Fruit fly (Drosophila melanogaster) whole organism, embryonic: ENCODE data around the gene Rpn12.

Experiments
- Atf3 ChIP-seq: fragments of 200-800 bp; sonication (Bioruptor generic); optimal IDR thresholded peaks from 3 replicates; lab custom pipeline; 2016; ENCODE audit warnings: missing biosample characterization, missing genetic modification characterization
- B-H2 ChIP-seq: fragments of 200-800 bp; sonication (Bioruptor generic); optimal IDR thresholded peaks from 2 replicates; lab custom pipeline; 2018; ENCODE audit warnings: missing biosample characterization, mild to moderate bottlenecking, missing genetic modification characterization
- Bdp1 ChIP-seq: fragments of 200-800 bp; sonication (Bioruptor generic); optimal IDR thresholded peaks from 3 replicates; lab custom pipeline; 2016; ENCODE audit warnings: missing biosample characterization, missing genetic modification characterization
- Bteb2 ChIP-seq: fragments of 200-800 bp; sonication (Bioruptor generic); optimal IDR thresholded peaks from 2 replicates; lab custom pipeline; 2016; ENCODE audit warnings: missing biosample characterization, missing genetic modification characterization
- CG10543 ChIP-seq: fragments of 200-800 bp; sonication (Bioruptor generic); optimal IDR thresholded peaks from 3 replicates; lab custom pipeline; 2017; ENCODE audit warnings: missing biosample characterization, mild to moderate bottlenecking, missing genetic modification characterization, moderate library complexity
- CG16863 ChIP-seq: fragments of 200-800 bp; sonication (Bioruptor generic); optimal IDR thresholded peaks from 3 replicates; lab custom pipeline; 2016; ENCODE audit warnings: missing biosample characterization, missing genetic modification characterization
- CG18011 ChIP-seq: fragments of 200-800 bp; sonication (Bioruptor generic); optimal IDR thresholded peaks from 2 replicates; lab custom pipeline; 2017; ENCODE audit warnings: missing biosample characterization, missing genetic modification characterization, mild to moderate bottlenecking, moderate library complexity, missing genotype
- CG18599 ChIP-seq: fragments of 200-800 bp; sonication (Bioruptor generic); optimal IDR thresholded peaks from 3 replicates; lab custom pipeline; 2017; ENCODE audit warnings: missing biosample characterization, missing genetic modification characterization, mild to moderate bottlenecking, moderate library complexity, missing genetic modification reagents
- CG18619 ChIP-seq: fragments of 200-800 bp; sonication (Bioruptor generic); optimal IDR thresholded peaks from 3 replicates; lab custom pipeline; 2017; ENCODE audit warnings: missing biosample characterization, mild to moderate bottlenecking, missing genetic modification characterization
- CG2120 ChIP-seq: fragments of 200-800 bp; sonication (Bioruptor generic); optimal IDR thresholded peaks from 3 replicates; lab custom pipeline; 2016; ENCODE audit warnings: missing biosample characterization, missing genetic modification characterization
- CG2875 ChIP-seq: fragments of 200-800 bp; sonication (Bioruptor generic); optimal IDR thresholded peaks from 2 replicates; lab custom pipeline; 2017; ENCODE audit warnings: missing biosample characterization, mild to moderate bottlenecking, missing genetic modification characterization, missing genetic modification reagents
- CG4404 ChIP-seq: fragments of 200-800 bp; sonication (Bioruptor generic); IDR thresholded peaks from 2 replicates; pipeline ENCODE4 v1.3.6; 2022; ENCODE audit warnings: missing biosample characterization, missing genetic modification characterization
- CG5180 ChIP-seq: fragments of 200-800 bp; sonication (Bioruptor generic); optimal IDR thresholded peaks from 3 replicates; lab custom pipeline; 2017; ENCODE audit warnings: missing biosample characterization, missing genetic modification characterization, mild to moderate bottlenecking, moderate library complexity, missing genetic modification reagents
- CG6765 ChIP-seq: fragments of 200-800 bp; sonication (Bioruptor generic); optimal IDR thresholded peaks from 3 replicates; lab custom pipeline; 2017; ENCODE audit warnings: missing biosample characterization, mild to moderate bottlenecking, missing genetic modification characterization
- CG6791 ChIP-seq: fragments of 200-800 bp; sonication (Bioruptor generic); IDR thresholded peaks from 3 replicates; pipeline ENCODE4 v1.3.6; 2022; ENCODE audit warnings: missing biosample characterization, missing genetic modification characterization; ENCODE audit not compliant: partially characterized antibody
- CG7839 ChIP-seq: fragments of 200-800 bp; sonication (Bioruptor generic); optimal IDR thresholded peaks from 3 replicates; lab custom pipeline; 2018; ENCODE audit warnings: missing biosample characterization, mild to moderate bottlenecking, missing genetic modification characterization, moderate library complexity
- Deaf1 ChIP-seq: fragments of 200-800 bp; optimal IDR thresholded peaks from 3 replicates; lab custom pipeline; 2019; ENCODE audit warnings: missing biosample characterization, mild to moderate bottlenecking, missing genetic modification characterization, moderate library complexity
- HmgZ ChIP-seq: fragments of 200-800 bp; sonication (Bioruptor generic); optimal IDR thresholded peaks from 2 replicates; lab custom pipeline; 2018; ENCODE audit warnings: missing biosample characterization, mild to moderate bottlenecking, missing genetic modification characterization
- Hr3 ChIP-seq: fragments of 200-800 bp; sonication (Bioruptor generic); optimal IDR thresholded peaks from 3 replicates; lab custom pipeline; 2016; ENCODE audit warnings: missing biosample characterization, missing genetic modification characterization
- Lpt ChIP-seq: fragments of >200 bp; optimal IDR thresholded peaks from 2 replicates; lab custom pipeline; 2018; ENCODE audit warnings: missing biosample characterization, missing genetic modification characterization
- Max ChIP-seq: fragments of 200-800 bp; sonication (Bioruptor generic); optimal IDR thresholded peaks from 2 replicates; lab custom pipeline; 2016; ENCODE audit warnings: missing biosample characterization, mild to moderate bottlenecking, missing genetic modification characterization
- Oaz ChIP-seq: fragments of 200-800 bp; sonication (Bioruptor generic); IDR thresholded peaks from 2 replicates; pipeline ENCODE4 v1.3.6; 2022; ENCODE audit warnings: missing biosample characterization, missing genetic modification characterization
- Poxn ChIP-seq: fragments of 200-800 bp; sonication (Bioruptor generic); IDR thresholded peaks from 2 replicates; pipeline ENCODE4 v1.3.6; 2022; ENCODE audit warnings: missing biosample characterization, missing genetic modification characterization
- Rfx ChIP-seq: fragments of 200-800 bp; sonication (Bioruptor generic); IDR thresholded peaks from 2 replicates; pipeline ENCODE4 v1.3.6; 2022; ENCODE audit warnings: missing biosample characterization, missing genetic modification characterization
- Spps ChIP-seq: fragments of 200-800 bp; sonication (Bioruptor generic); optimal IDR thresholded peaks from 2 replicates; lab custom pipeline; 2018; ENCODE audit warnings: missing biosample characterization, mild to moderate bottlenecking, missing genetic modification characterization
- TFAM ChIP-seq: fragments of 200-800 bp; sonication (Bioruptor generic); optimal IDR thresholded peaks from 2 replicates; lab custom pipeline; 2017; ENCODE audit warnings: missing biosample characterization, missing genetic modification characterization, inconsistent platforms
- Vsx1 ChIP-seq: fragments of 200-800 bp; sonication (Bioruptor generic); optimal IDR thresholded peaks from 2 replicates; lab custom pipeline; 2017; ENCODE audit warnings: missing biosample characterization, mild to moderate bottlenecking, missing genetic modification characterization, missing genetic modification reagents
- amos ChIP-seq: fragments of 200-800 bp; sonication (Bioruptor generic); IDR thresholded peaks from 2 replicates; pipeline ENCODE4 v1.3.6; 2022; ENCODE audit warnings: missing biosample characterization, missing genetic modification characterization; ENCODE audit not compliant: partially characterized antibody
- br ChIP-seq: fragments of >200 bp; optimal IDR thresholded peaks from 2 replicates; lab custom pipeline; 2017
- cas ChIP-seq: fragments of 200-800 bp; sonication (Bioruptor generic); IDR thresholded peaks from 2 replicates; pipeline ENCODE4 v1.3.6; 2022; ENCODE audit warnings: missing biosample characterization, missing genetic modification characterization
- cato ChIP-seq: fragments of 200-800 bp; sonication (Bioruptor generic); optimal IDR thresholded peaks from 2 replicates; lab custom pipeline; 2016; ENCODE audit warnings: missing biosample characterization, missing genetic modification characterization, borderline replicate concordance
- cwo ChIP-seq: fragments of 200-800 bp; sonication (Bioruptor generic); optimal IDR thresholded peaks from 3 replicates; lab custom pipeline; 2017; ENCODE audit warnings: missing biosample characterization, missing genetic modification characterization, mild to moderate bottlenecking, moderate library complexity, missing genetic modification reagents
- dan ChIP-seq: fragments of 200-800 bp; sonication (Bioruptor generic); IDR thresholded peaks from 2 replicates; pipeline ENCODE4 v1.3.6; 2022; ENCODE audit warnings: missing biosample characterization, missing genetic modification characterization
- esg ChIP-seq: fragments of 200-800 bp; sonication (Bioruptor generic); conservative IDR thresholded peaks from 2 replicates; pipeline ENCODE4 v1.3.6; 2022; ENCODE audit warnings: missing biosample characterization, missing genetic modification characterization
- grau ChIP-seq: fragments of 200-800 bp; optimal IDR thresholded peaks from 3 replicates; lab custom pipeline; 2019; ENCODE audit warnings: missing biosample characterization, mild to moderate bottlenecking, missing genetic modification characterization, moderate library complexity
- grn ChIP-seq: fragments of 200-800 bp; sonication (Bioruptor generic); optimal IDR thresholded peaks from 3 replicates; lab custom pipeline; 2017; ENCODE audit warnings: missing biosample characterization, missing genetic modification characterization
- gsb ChIP-seq: fragments of 200-800 bp; sonication (Bioruptor generic); IDR thresholded peaks from 2 replicates; pipeline ENCODE4 v1.3.6; 2022; ENCODE audit warnings: missing biosample characterization, missing genetic modification characterization
- h ChIP-seq: fragments of >200 bp; optimal IDR thresholded peaks from 2 replicates; lab custom pipeline; 2017
- kay ChIP-seq: fragments of 200-800 bp; sonication (Bioruptor generic); optimal IDR thresholded peaks from 2 replicates; lab custom pipeline; 2016; ENCODE audit warnings: missing biosample characterization, missing genetic modification characterization
- knrl ChIP-seq: fragments of 200-800 bp; sonication (Bioruptor generic); IDR thresholded peaks from 3 replicates; pipeline ENCODE4 v1.3.6; 2022; ENCODE audit warnings: missing biosample characterization, missing genetic modification characterization; ENCODE audit not compliant: partially characterized antibody
- lbe ChIP-seq: fragments of 200-800 bp; sonication (Bioruptor generic); optimal IDR thresholded peaks from 2 replicates; lab custom pipeline; 2016; ENCODE audit warnings: missing biosample characterization, mild to moderate bottlenecking, missing genetic modification characterization
- nmo ChIP-seq: fragments of 200-800 bp; sonication (Bioruptor generic); optimal IDR thresholded peaks from 2 replicates; lab custom pipeline; 2018; ENCODE audit warnings: missing biosample characterization, mild to moderate bottlenecking, missing genetic modification characterization, moderate library complexity
- ranshi ChIP-seq: fragments of 200-800 bp; sonication (Bioruptor generic); IDR thresholded peaks from 2 replicates; pipeline ENCODE4 v1.3.6; 2022; ENCODE audit warnings: missing biosample characterization, missing genetic modification characterization
- salm ChIP-seq: fragments of 200-800 bp; sonication (Bioruptor generic); optimal IDR thresholded peaks from 2 replicates; lab custom pipeline; 2018; ENCODE audit warnings: missing biosample characterization, mild to moderate bottlenecking, missing genetic modification characterization
- sens ChIP-seq: fragments of 200-800 bp; sonication (Bioruptor generic); peaks from one replicate; lab custom pipeline; 2016; ENCODE audit warnings: missing biosample characterization, missing genetic modification characterization
- slou ChIP-seq: fragments of 200-800 bp; sonication (Bioruptor generic); optimal IDR thresholded peaks from 3 replicates; lab custom pipeline; 2016; ENCODE audit warnings: missing biosample characterization, missing genetic modification characterization
- ssp ChIP-seq: fragments of 200-800 bp; sonication (Bioruptor generic); IDR thresholded peaks from 2 replicates; pipeline ENCODE4 v1.3.6; 2022; ENCODE audit warnings: missing biosample characterization, missing genetic modification characterization
- tna ChIP-seq: fragments of 200-800 bp; sonication (Bioruptor generic); IDR thresholded peaks from 2 replicates; pipeline ENCODE4 v1.3.6; 2022; ENCODE audit warnings: missing biosample characterization, missing genetic modification characterization; ENCODE audit not compliant: partially characterized antibody
- toy ChIP-seq: fragments of 200-800 bp; sonication (Bioruptor generic); IDR thresholded peaks from 2 replicates; pipeline ENCODE4 v1.3.6; 2022; ENCODE audit warnings: missing biosample characterization, missing genetic modification characterization
- wek ChIP-seq: fragments of 200-800 bp; sonication (Bioruptor generic); optimal IDR thresholded peaks from 3 replicates; lab custom pipeline; 2018; ENCODE audit warnings: missing biosample characterization, mild to moderate bottlenecking, missing genetic modification characterization, moderate library complexity
- zen2 ChIP-seq: fragments of 200-800 bp; sonication (Bioruptor generic); IDR thresholded peaks from 3 replicates; pipeline ENCODE4 v1.3.6; 2022; ENCODE audit warnings: missing biosample characterization, missing genetic modification characterization; ENCODE audit not compliant: partially characterized antibody

Gene Rpn12

dm6 chr3L:16567495-16567894 lies 15.3 kb upstream of the Rpn12 start (continued):
- TF ChIP-seq ssp (GFP tag; lab: Robert Waterston, UW) = 0 out of 2 replicates have a peak, but pooled peaks have one; percentile 30
- TF ChIP-seq dan (GFP tag; lab: Robert Waterston, UW) = no peak
- TF ChIP-seq h (lab: Kevin White, UChicago) = no peak
- TF ChIP-seq CG18619 (GFP tag; lab: Kevin White, UChicago) = peak; percentile 47
- TF ChIP-seq Deaf1 = peak; percentile 25
- peak; percentile 50 for TF ChIP-seq CG2875
- TF ChIP-seq HmgZ (tag; lab: Kevin White, UChicago) = peak; percentile 26
- TF ChIP-seq br = no peak
- TF ChIP-seq zen2 (GFP tag; lab: Robert Waterston, UW) = no peak
- TF ChIP-seq TFAM = no peak
- peak; percentile 43 for TF ChIP-seq Hr3 (GFP tag; lab: Kevin White, UChicago)
- TF ChIP-seq CG6765 = no peak
- no peak for TF ChIP-seq CG4404 (GFP tag; lab: Robert Waterston, UW)
- peak; percentile 47; the same call in 1 of the 2 replicates for TF ChIP-seq Oaz (GFP tag; lab: Robert Waterston, UW)
- TF ChIP-seq CG10543 (GFP tag; lab: Kevin White, UChicago) = peak; percentile 33
- peak; percentile 45 for TF ChIP-seq CG5180
- peak; percentile 64 for TF ChIP-seq salm (tag; lab: Kevin White, UChicago)
- peak; percentile 77 for TF ChIP-seq nmo
- no peak for TF ChIP-seq B-H2 (GFP tag; lab: Kevin White, UChicago)
- TF ChIP-seq slou = no peak
- TF ChIP-seq lbe (GFP tag; lab: Kevin White, UChicago) = no peak
- TF ChIP-seq wek = no peak
- no peak for TF ChIP-seq Atf3
- peak; percentile 68 for TF ChIP-seq grau (tag; lab: Kevin White, UChicago)
- no peak for TF ChIP-seq cas (GFP tag; lab: Robert Waterston, UW)
- TF ChIP-seq sens = peak; percentile 65
- no peak for TF ChIP-seq tna (GFP tag; lab: Robert Waterston, UW)
- TF ChIP-seq ranshi (GFP tag; lab: Robert Waterston, UW) = 0 out of 2 replicates have a peak, but pooled peaks have one; percentile 52
- TF ChIP-seq esg (GFP tag; lab: Robert Waterston, UW) = 0 out of 2 replicates have a peak, but pooled peaks have one; percentile 34
- TF ChIP-seq toy (GFP tag; lab: Robert Waterston, UW) = no peak
- TF ChIP-seq amos (GFP tag; lab: Robert Waterston, UW) = no peak
- no peak for TF ChIP-seq Bteb2
- peak; percentile 19; the same call in 1 of the 2 replicates for TF ChIP-seq Rfx (GFP tag; lab: Robert Waterston, UW)
- TF ChIP-seq CG7839 = peak; percentile 73
- no peak for TF ChIP-seq gsb (GFP tag; lab: Robert Waterston, UW)
- no peak for TF ChIP-seq grn
- TF ChIP-seq kay (GFP tag; lab: Kevin White, UChicago) = no peak
- no peak for TF ChIP-seq CG18011 (GFP tag; lab: Kevin White, UChicago)
- TF ChIP-seq Spps = peak; percentile 45
- no peak for TF ChIP-seq Poxn
- TF ChIP-seq cato (GFP tag; lab: Kevin White, UChicago) = peak; percentile 6
- TF ChIP-seq CG16863 (GFP tag; lab: Kevin White, UChicago) = no peak
- peak; percentile 21 for TF ChIP-seq Vsx1 (GFP tag; lab: Kevin White, UChicago)
- TF ChIP-seq CG6791 (GFP tag; lab: Robert Waterston, UW) = no peak
- TF ChIP-seq Lpt (GFP tag; lab: Kevin White, UChicago) = no peak
- peak; percentile 35 for TF ChIP-seq CG18599
- no peak for TF ChIP-seq knrl
- TF ChIP-seq CG2120 (GFP tag; lab: Kevin White, UChicago) = no peak
- TF ChIP-seq Bdp1 (GFP tag; lab: Kevin White, UChicago) = no peak
- TF ChIP-seq Max (GFP tag; lab: Kevin White, UChicago) = peak; percentile 20
- TF ChIP-seq cwo (GFP tag; lab: Kevin White, UChicago) = peak; percentile 29
